Worm (Caenorhabditis elegans): Measurements from ENCODE around the gene T21C9.6.

- no peak for TF ChIP-seq W03F9.2 (tag; optimal IDR thresholded peaks at IDR 0.05)
- TF ChIP-seq dao-5 (tag; optimal IDR thresholded peaks at IDR 0.05): no peak
Measured at ce11 chrV:10546749-10547148, 34.9 kb upstream of the T21C9.6 start, which contains the start of gene F25D1.5.

Data from whole organism, L4/young adult.